Worm (Caenorhabditis elegans) whole organism, L3 larva: ENCODE measurements around the gene K09H11.9.

ENCODE experiments used
- ceh-16 ChIP-seq: sonication (generic microtip); optimal IDR thresholded peaks from 2 replicates; lab custom pipeline; 2017; ENCODE audit warnings: missing biosample characterization, missing genetic modification characterization
- daf-12 ChIP-seq: fragments of 150-350 bp; optimal IDR thresholded peaks from 2 replicates; lab custom pipeline; 2014; ENCODE audit warnings: missing biosample characterization, missing genetic modification reagents, missing genetic modification characterization
- nhr-237 ChIP-seq: fragments of 150-350 bp; optimal IDR thresholded peaks from 2 replicates; lab custom pipeline; 2014; ENCODE audit warnings: missing biosample characterization, missing genetic modification characterization
- nhr-76 ChIP-seq: fragments of 150-350 bp; sonication (generic microtip); optimal IDR thresholded peaks from 5 replicates; lab custom pipeline; 2014; ENCODE audit warnings: missing biosample characterization, missing genetic modification characterization
- ztf-11 ChIP-seq: fragments of 150-350 bp; optimal IDR thresholded peaks from 2 replicates; lab custom pipeline; 2014; ENCODE audit warnings: missing biosample characterization, missing genetic modification characterization

ce11 chrV:5736068-5736467 is 19.7 kb upstream of the K09H11.9 start, which contains the start of gene K09H11.6:
- TF ChIP-seq ceh-16 (tag; lab: Kevin White, UChicago), result no peak
- TF ChIP-seq daf-12 (tag; lab: Kevin White, UChicago), result no peak
- TF ChIP-seq nhr-76 (tag; lab: Kevin White, UChicago), result no peak
- TF ChIP-seq ztf-11, result no peak
- no peak for TF ChIP-seq nhr-237 (tag; lab: Kevin White, UChicago)
